Fruit fly (Drosophila melanogaster) whole organism, embryonic: Measurements from ENCODE around the gene CG13054.

Source experiments
- CG10543 ChIP-seq: fragments of 200-800 bp; sonication (Bioruptor generic); optimal IDR thresholded peaks from 3 replicates; lab custom pipeline; 2017; ENCODE audit warnings: missing biosample characterization, mild to moderate bottlenecking, missing genetic modification characterization, moderate library complexity
- CG12236 ChIP-seq: fragments of 200-800 bp; sonication (Bioruptor generic); optimal IDR thresholded peaks from 2 replicates; lab custom pipeline; 2016; ENCODE audit warnings: missing biosample characterization, missing genetic modification characterization
- CG13296 ChIP-seq: fragments of 200-800 bp; sonication (Bioruptor generic); optimal IDR thresholded peaks from 3 replicates; lab custom pipeline; 2018; ENCODE audit warnings: missing biosample characterization, mild to moderate bottlenecking, missing genetic modification characterization
- CG15073 ChIP-seq: fragments of 200-800 bp; sonication (Bioruptor generic); optimal IDR thresholded peaks from 2 replicates; lab custom pipeline; 2016; ENCODE audit warnings: missing biosample characterization, missing genetic modification characterization
- CG15479 ChIP-seq: fragments of 200-800 bp; sonication (Bioruptor generic); optimal IDR thresholded peaks from 3 replicates; lab custom pipeline; 2019; ENCODE audit warnings: missing biosample characterization, mild to moderate bottlenecking, missing genetic modification characterization, moderate library complexity
- CG16863 ChIP-seq: fragments of 200-800 bp; sonication (Bioruptor generic); optimal IDR thresholded peaks from 3 replicates; lab custom pipeline; 2016; ENCODE audit warnings: missing biosample characterization, missing genetic modification characterization
- CG17385 ChIP-seq: fragments of 200-800 bp; sonication (Bioruptor generic); optimal IDR thresholded peaks from 3 replicates; lab custom pipeline; 2018; ENCODE audit warnings: missing biosample characterization, mild to moderate bottlenecking, missing genetic modification characterization
- CG18476 ChIP-seq: fragments of 200-800 bp; sonication (Bioruptor generic); optimal IDR thresholded peaks from 2 replicates; lab custom pipeline; 2016; ENCODE audit warnings: missing biosample characterization, mild to moderate bottlenecking, missing genetic modification characterization
- CG18599 ChIP-seq: fragments of 200-800 bp; sonication (Bioruptor generic); optimal IDR thresholded peaks from 3 replicates; lab custom pipeline; 2017; ENCODE audit warnings: missing biosample characterization, missing genetic modification characterization, mild to moderate bottlenecking, moderate library complexity, missing genetic modification reagents
- CG18619 ChIP-seq: fragments of 200-800 bp; sonication (Bioruptor generic); optimal IDR thresholded peaks from 3 replicates; lab custom pipeline; 2017; ENCODE audit warnings: missing biosample characterization, mild to moderate bottlenecking, missing genetic modification characterization
- CG2129 ChIP-seq: fragments of 200-800 bp; sonication (Bioruptor generic); IDR thresholded peaks from 2 replicates; pipeline ENCODE4 v1.3.6; 2022; ENCODE audit warnings: missing biosample characterization, missing genetic modification characterization; ENCODE audit not compliant: partially characterized antibody
- CG3407 ChIP-seq: fragments of 200-800 bp; sonication (Bioruptor generic); optimal IDR thresholded peaks from 2 replicates; lab custom pipeline; 2018; ENCODE audit warnings: missing biosample characterization, mild to moderate bottlenecking, missing genetic modification characterization
- CG4282 ChIP-seq: fragments of 200-800 bp; sonication (Bioruptor generic); optimal IDR thresholded peaks from 2 replicates; lab custom pipeline; 2016; ENCODE audit warnings: missing biosample characterization, missing genetic modification characterization
- CG7745 ChIP-seq: fragments of 200-800 bp; sonication (Bioruptor generic); optimal IDR thresholded peaks from 2 replicates; lab custom pipeline; 2018; ENCODE audit warnings: missing biosample characterization, mild to moderate bottlenecking, missing genetic modification characterization, moderate library complexity
- CG7987 ChIP-seq: fragments of 200-800 bp; sonication (Bioruptor generic); optimal IDR thresholded peaks from 2 replicates; lab custom pipeline; 2018; ENCODE audit warnings: missing biosample characterization, mild to moderate bottlenecking, missing genetic modification characterization, moderate library complexity
- CG8089 ChIP-seq: fragments of 200-800 bp; sonication (Bioruptor generic); optimal IDR thresholded peaks from 3 replicates; lab custom pipeline; 2016; ENCODE audit warnings: missing biosample characterization, missing genetic modification characterization
- CG9437 ChIP-seq: fragments of 200-800 bp; sonication (Bioruptor generic); optimal IDR thresholded peaks from 2 replicates; lab custom pipeline; 2018; ENCODE audit warnings: missing biosample characterization, mild to moderate bottlenecking, missing genetic modification characterization
- CTCF ChIP-seq: fragments of 200-800 bp; sonication (Bioruptor generic); optimal IDR thresholded peaks from 2 replicates; lab custom pipeline; 2017; ENCODE audit warnings: missing biosample characterization, mild to moderate bottlenecking, missing genetic modification characterization, moderate library complexity
- Dad ChIP-seq: fragments of 200-800 bp; sonication (Bioruptor generic); optimal IDR thresholded peaks from 3 replicates; lab custom pipeline; 2016; ENCODE audit warnings: missing biosample characterization, missing genetic modification characterization
- HmgZ ChIP-seq: fragments of 200-800 bp; sonication (Bioruptor generic); optimal IDR thresholded peaks from 2 replicates; lab custom pipeline; 2018; ENCODE audit warnings: missing biosample characterization, mild to moderate bottlenecking, missing genetic modification characterization
- Hr78 ChIP-seq, 2 experiments: fragments of 200-800 bp in 1 of 2; fragments of >200 bp in 1 of 2; sonication (Bioruptor generic) in 1 of 2; optimal IDR thresholded peaks; 2 replicates each; lab custom pipeline; 2017 to 2019; ENCODE audit warnings: missing biosample characterization in 2 of 2, missing genetic modification characterization in 2 of 2, mild to moderate bottlenecking in 1 of 2, moderate library complexity in 1 of 2
- Jarid2 ChIP-seq: fragments of 200-800 bp; sonication (Bioruptor generic); optimal IDR thresholded peaks from 3 replicates; lab custom pipeline; 2017; ENCODE audit warnings: mild to moderate bottlenecking, missing biosample characterization, missing genetic modification reagents, missing genetic modification characterization
- Scr ChIP-seq: fragments of 200-800 bp; sonication (Bioruptor generic); IDR thresholded peaks from 2 replicates; pipeline ENCODE4 v1.3.6; 2022; ENCODE audit warnings: missing biosample characterization, missing genetic modification characterization; ENCODE audit not compliant: partially characterized antibody
- Sox102F ChIP-seq: fragments of 200-800 bp; sonication (Bioruptor generic); optimal IDR thresholded peaks from 2 replicates; lab custom pipeline; 2018; ENCODE audit warnings: missing biosample characterization, mild to moderate bottlenecking, missing genetic modification characterization, moderate library complexity
- ase ChIP-seq: fragments of 200-800 bp; sonication (Bioruptor generic); IDR thresholded peaks from 3 replicates; pipeline ENCODE4 v1.3.6; 2022; ENCODE audit warnings: missing biosample characterization, missing genetic modification characterization
- bigmax ChIP-seq: fragments of 200-800 bp; sonication (Bioruptor generic); optimal IDR thresholded peaks from 2 replicates; lab custom pipeline; 2018; ENCODE audit warnings: missing biosample characterization, mild to moderate bottlenecking, missing genetic modification characterization
- btn ChIP-seq: fragments of 200-800 bp; sonication (Bioruptor generic); optimal IDR thresholded peaks from 2 replicates; lab custom pipeline; 2016; ENCODE audit warnings: missing biosample characterization, missing genetic modification characterization
- croc ChIP-seq: fragments of 200-800 bp; sonication (Bioruptor generic); conservative IDR thresholded peaks from 3 replicates; pipeline ENCODE4 v1.3.6; 2022; ENCODE audit warnings: missing biosample characterization, missing genetic modification characterization
- da ChIP-seq: fragments of 200-800 bp; sonication (Bioruptor generic); optimal IDR thresholded peaks from 2 replicates; lab custom pipeline; 2016; ENCODE audit warnings: missing biosample characterization, missing genetic modification characterization
- dan ChIP-seq: fragments of 200-800 bp; sonication (Bioruptor generic); IDR thresholded peaks from 2 replicates; pipeline ENCODE4 v1.3.6; 2022; ENCODE audit warnings: missing biosample characterization, missing genetic modification characterization
- dmrt11E ChIP-seq: fragments of 200-800 bp; sonication (Bioruptor generic); optimal IDR thresholded peaks from 3 replicates; lab custom pipeline; 2018; ENCODE audit warnings: missing biosample characterization, mild to moderate bottlenecking, missing genetic modification characterization, moderate library complexity
- esg ChIP-seq: fragments of 200-800 bp; sonication (Bioruptor generic); conservative IDR thresholded peaks from 2 replicates; pipeline ENCODE4 v1.3.6; 2022; ENCODE audit warnings: missing biosample characterization, missing genetic modification characterization
- eyg ChIP-seq: fragments of 200-800 bp; sonication (Bioruptor generic); optimal IDR thresholded peaks from 3 replicates; lab custom pipeline; 2016; ENCODE audit warnings: missing biosample characterization, missing genetic modification characterization
- gce ChIP-seq: fragments of 200-800 bp; sonication (Bioruptor generic); IDR thresholded peaks from 3 replicates; pipeline ENCODE4 v1.3.6; 2022; ENCODE audit warnings: missing biosample characterization, missing genetic modification characterization
- grn ChIP-seq: fragments of 200-800 bp; sonication (Bioruptor generic); optimal IDR thresholded peaks from 3 replicates; lab custom pipeline; 2017; ENCODE audit warnings: missing biosample characterization, missing genetic modification characterization
- hbn ChIP-seq: fragments of 200-800 bp; sonication (Bioruptor generic); IDR thresholded peaks from 2 replicates; pipeline ENCODE4 v1.3.6; 2022; ENCODE audit warnings: missing biosample characterization, missing genetic modification characterization; ENCODE audit not compliant: partially characterized antibody
- hth ChIP-seq: fragments of >200 bp; optimal IDR thresholded peaks from 2 replicates; lab custom pipeline; 2017; ENCODE audit warnings: inconsistent platforms
- ken ChIP-seq: fragments of 200-800 bp; sonication (Bioruptor generic); IDR thresholded peaks from 3 replicates; pipeline ENCODE4 v1.3.6; 2022; ENCODE audit warnings: missing biosample characterization, missing genetic modification characterization
- klu ChIP-seq: fragments of 200-800 bp; sonication (Bioruptor generic); IDR thresholded peaks from 2 replicates; pipeline ENCODE4 v1.3.6; 2022; ENCODE audit warnings: missing biosample characterization, missing genetic modification characterization
- nom ChIP-seq: fragments of 200-800 bp; sonication (Bioruptor generic); optimal IDR thresholded peaks from 2 replicates; lab custom pipeline; 2017; ENCODE audit warnings: missing biosample characterization, missing genetic modification characterization, mild to moderate bottlenecking, moderate library complexity, missing genetic modification reagents
- org-1 ChIP-seq: fragments of 200-800 bp; sonication (Bioruptor generic); optimal IDR thresholded peaks from 2 replicates; lab custom pipeline; 2017; ENCODE audit warnings: missing biosample characterization, missing genetic modification characterization
- pb ChIP-seq: fragments of 200-800 bp; sonication (Bioruptor generic); optimal IDR thresholded peaks from 3 replicates; lab custom pipeline; 2016; ENCODE audit warnings: missing biosample characterization, missing genetic modification characterization
- pzg ChIP-seq: fragments of 200-800 bp; sonication (Bioruptor generic); optimal IDR thresholded peaks from 3 replicates; lab custom pipeline; 2018; ENCODE audit warnings: missing biosample characterization, mild to moderate bottlenecking, missing genetic modification characterization, moderate library complexity
- sens ChIP-seq: fragments of 200-800 bp; sonication (Bioruptor generic); peaks from one replicate; lab custom pipeline; 2016; ENCODE audit warnings: missing biosample characterization, missing genetic modification characterization
- tll ChIP-seq, 2 experiments: fragments of 200-800 bp in 1 of 2; fragments of >200 bp in 1 of 2; sonication (Bioruptor generic) in 1 of 2; optimal IDR thresholded peaks; 2 replicates each; lab custom pipeline; 2017 to 2019; ENCODE audit warnings: missing biosample characterization in 2 of 2, missing genetic modification characterization in 2 of 2, mild to moderate bottlenecking in 1 of 2, moderate library complexity in 1 of 2
- trem ChIP-seq: fragments of 200-800 bp; optimal IDR thresholded peaks from 3 replicates; lab custom pipeline; 2019; ENCODE audit warnings: missing biosample characterization, mild to moderate bottlenecking, missing genetic modification characterization, moderate library complexity
- twi ChIP-seq: fragments of 200-800 bp; optimal IDR thresholded peaks from 2 replicates; lab custom pipeline; 2019; ENCODE audit warnings: missing biosample characterization, mild to moderate bottlenecking, missing genetic modification characterization, moderate library complexity
- usp ChIP-seq: fragments of >200 bp; optimal IDR thresholded peaks from 2 replicates; lab custom pipeline; 2017; ENCODE audit warnings: missing biosample characterization, missing genetic modification characterization
- vnd ChIP-seq: fragments of 200-800 bp; sonication (Bioruptor generic); IDR thresholded peaks from 3 replicates; pipeline ENCODE4 v1.3.6; 2022; ENCODE audit warnings: missing biosample characterization, missing genetic modification characterization; ENCODE audit not compliant: partially characterized antibody
- wor ChIP-seq: fragments of 200-800 bp; sonication (Bioruptor generic); IDR thresholded peaks from 2 replicates; pipeline ENCODE4 v1.3.6; 2022; ENCODE audit warnings: missing biosample characterization, missing genetic modification characterization
- yki ChIP-seq: fragments of >200 bp; optimal IDR thresholded peaks from 3 replicates; lab custom pipeline; 2018

The CG13054 gene

dm6 chr3L:16228659-16229205, 28.3 kb downstream of the CG13054 start, which contains the start of gene Tmx3 (continued):
- TF ChIP-seq nom (peak; percentile 51), da (GFP tag; lab: Kevin White, UChicago) (no peak), Jarid2 (no peak), Dad (GFP tag; lab: Kevin White, UChicago) (peak; percentile 58), yki (no peak), dmrt11E (peak; percentile 89), dan (GFP tag; lab: Robert Waterston, UW) (no peak), CG12236 (GFP tag; lab: Kevin White, UChicago) (no peak), CG15479 (GFP tag; lab: Kevin White, UChicago) (no peak), CG7745 (no peak), Sox102F (peak; percentile 92), CG10543 (GFP tag; lab: Kevin White, UChicago) (no peak), klu (GFP tag; lab: Robert Waterston, UW) (no peak), Hr78 (GFP tag; optimal IDR thresholded peaks at IDR 0.05; lab: Kevin White, UChicago) (no peak), ken (GFP tag; lab: Robert Waterston, UW) (peak; percentile 92), pb (GFP tag; lab: Kevin White, UChicago) (no peak), CG7987 (no peak), croc (peak; percentile 80), ase (peak; percentile 86), btn (GFP tag; lab: Kevin White, UChicago) (no peak), CG13296 (peak; percentile 34), pzg (GFP tag; lab: Kevin White, UChicago) (peak; percentile 53), CTCF (GFP tag; lab: Kevin White, UChicago) (no peak), hth (lab: Kevin White, UChicago) (no peak), gce (GFP tag; lab: Robert Waterston, UW) (peak; percentile 76; the same call in 2 of the 3 replicates), tll (GFP tag; optimal IDR thresholded peaks at IDR 0.05; lab: Kevin White, UChicago) (peak in 1 of 2 experiments; percentile 24), vnd (GFP tag; lab: Robert Waterston, UW) (no peak), HmgZ (tag; lab: Kevin White, UChicago) (peak; percentile 78), org-1 (peak; percentile 31), trem (peak; percentile 83), usp (no peak), CG4282 (GFP tag; lab: Kevin White, UChicago) (peak; percentile 3), wor (GFP tag; lab: Robert Waterston, UW) (peak; percentile 79), CG9437 (peak; percentile 74), CG16863 (GFP tag; lab: Kevin White, UChicago) (peak; percentile 24), CG8089 (GFP tag; lab: Kevin White, UChicago) (peak; percentile 35), sens (peak; percentile 92), CG18599 (GFP tag; lab: Kevin White, UChicago) (no peak), CG18619 (peak; percentile 84), CG18476 (GFP tag; lab: Kevin White, UChicago) (no peak), CG2129 (no peak), bigmax (GFP tag; lab: Kevin White, UChicago) (no peak), CG15073 (peak; percentile 42), Scr (GFP tag; lab: Robert Waterston, UW) (no peak), hbn (GFP tag; lab: Robert Waterston, UW) (no peak), grn (GFP tag; lab: Kevin White, UChicago) (no peak), twi (no peak), CG17385 (peak; percentile 82), eyg (GFP tag; lab: Kevin White, UChicago) (no peak), CG3407 (GFP tag; lab: Kevin White, UChicago) (peak; percentile 71), esg (GFP tag; lab: Robert Waterston, UW) (peak; percentile 89)
